Fruit fly (Drosophila melanogaster): ENCODE data around the gene CG33784.
A peak's percentile ranks its signal among the peaks of the same experiment; 100 is the strongest.

- TF ChIP-seq kay (GFP tag; ENCODE audit: borderline replicate concordance), result no peak
- peak; percentile 64 for TF ChIP-seq Mnt (GFP tag; optimal IDR thresholded peaks at IDR 0.05)
- TF ChIP-seq Crg-1 (GFP tag; optimal IDR thresholded peaks at IDR 0.05), result no peak
- TF ChIP-seq pad (GFP tag; optimal IDR thresholded peaks at IDR 0.05), result peak; percentile 23
- peak; percentile 64 for TF ChIP-seq CG14711 (tag; optimal IDR thresholded peaks at IDR 0.05)
Measured at dm6 chr3R:10109938-10110337, 42.2 kb downstream of the CG33784 start, which contains the start of gene Fmr1.
